Worm (Caenorhabditis elegans) whole organism, L4/young adult: ENCODE data around the gene tofu-6.

Experiments
- W03F9.2 ChIP-seq: fragments of 150-350 bp; optimal IDR thresholded peaks from 2 replicates; lab custom pipeline; 2014; ENCODE audit warnings: missing biosample characterization, missing genetic modification characterization
- dao-5 ChIP-seq: sonication (generic microtip); optimal IDR thresholded peaks from 2 replicates; lab custom pipeline; 2016; ENCODE audit warnings: missing genotype, missing genetic modification characterization, moderate library complexity, missing compliant biosample characterization
- him-1 ChIP-seq: sonication (generic microtip); optimal IDR thresholded peaks from 2 replicates; lab custom pipeline; 2016; ENCODE audit warnings: missing genotype, missing genetic modification reagents, missing genetic modification characterization, missing compliant biosample characterization

tofu-6 gene

DNA sequence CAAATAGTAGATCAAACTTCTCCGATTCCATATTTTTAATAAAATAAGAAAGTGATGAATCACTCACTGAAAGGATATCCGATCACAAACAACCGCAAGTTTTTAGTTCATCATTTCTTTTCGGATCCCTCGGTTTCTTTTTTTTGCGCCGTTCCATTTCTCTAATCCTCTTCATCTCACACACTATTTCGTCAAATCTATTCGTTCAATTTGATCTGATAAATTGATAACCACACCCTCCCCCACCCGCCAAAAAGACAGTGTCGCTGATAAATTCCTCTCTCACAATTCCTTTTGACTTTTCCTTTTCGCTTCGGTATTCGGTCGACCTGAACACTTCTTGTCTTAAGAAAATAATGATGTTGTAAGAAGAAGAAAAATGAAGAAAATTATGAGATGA, 38.5 kb downstream of the tofu-6 start:
- TF ChIP-seq him-1 (tag; lab: Kevin White, UChicago) (no peak), W03F9.2 (tag; lab: Kevin White, UChicago) (no peak), dao-5 (tag; lab: Kevin White, UChicago) (no peak)

ce11 chrII:5460911-5461310, 39.9 kb downstream of the tofu-6 start:
- TF ChIP-seq W03F9.2 (tag; lab: Kevin White, UChicago) (no peak), dao-5 (tag; lab: Kevin White, UChicago) (no peak), him-1 (tag; lab: Kevin White, UChicago) (no peak)

DNA sequence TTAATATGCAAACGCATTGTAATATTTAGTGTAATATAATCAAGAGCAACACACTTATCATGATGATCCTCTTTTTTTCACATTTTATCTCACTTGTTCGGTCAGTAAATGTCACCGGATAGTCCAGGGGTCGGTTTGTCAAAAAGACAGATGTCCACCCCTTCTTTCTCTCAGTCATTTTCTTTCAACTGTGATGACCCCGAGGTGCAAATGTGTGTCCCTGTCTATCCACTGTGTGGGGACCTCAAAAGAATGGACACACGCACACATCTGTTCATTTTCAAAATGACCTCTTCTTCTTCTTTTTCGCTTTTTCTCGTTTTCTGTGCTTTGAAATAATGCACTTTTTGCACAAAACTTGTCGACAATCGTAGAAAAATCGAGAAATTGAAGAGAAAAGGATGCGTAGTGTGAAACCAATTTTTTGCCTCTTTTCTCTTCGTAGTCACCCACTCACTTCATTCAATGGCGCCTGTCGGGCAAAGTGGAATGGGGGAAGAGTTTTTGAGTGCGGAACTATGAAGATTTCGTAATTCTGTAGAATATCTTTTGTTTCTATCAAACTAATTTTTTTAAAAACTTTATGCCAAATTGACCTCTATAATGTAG, 42.7 kb downstream of the tofu-6 start:
- no peak for TF ChIP-seq dao-5 (tag; lab: Kevin White, UChicago)
- no peak for TF ChIP-seq him-1 (tag; lab: Kevin White, UChicago)
- TF ChIP-seq W03F9.2 (tag; lab: Kevin White, UChicago) = no peak

DNA sequence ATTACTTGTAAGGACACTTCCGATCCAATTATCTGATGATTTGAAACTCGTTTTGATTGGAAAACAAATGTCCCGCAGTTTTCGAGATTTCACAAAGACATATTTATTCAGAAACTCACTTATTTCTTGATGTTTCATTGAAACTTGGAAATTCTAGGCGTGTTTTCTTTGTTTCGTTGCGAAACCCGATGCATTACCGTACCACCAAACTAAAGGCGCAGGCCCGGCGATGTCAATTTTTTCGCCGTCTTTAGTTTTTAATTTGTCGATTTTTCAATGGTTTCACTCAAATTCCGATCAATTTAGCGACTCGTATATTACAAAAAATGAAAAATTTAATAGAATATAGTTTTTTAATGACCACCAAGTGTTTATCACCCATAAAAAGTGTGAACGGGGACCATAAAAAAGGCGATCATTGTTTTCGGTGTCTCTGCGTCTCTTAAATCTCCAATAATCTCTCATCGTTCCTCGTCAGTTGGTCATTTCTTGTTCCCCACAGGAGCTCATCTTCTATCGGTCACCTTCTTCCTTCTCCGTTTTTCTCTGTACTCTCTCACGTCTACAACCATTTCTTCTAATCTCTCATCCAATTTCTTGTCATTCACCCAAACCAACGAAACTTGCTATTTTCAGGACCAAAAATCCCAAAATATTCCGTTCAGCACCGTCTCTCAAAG, 44.8 kb downstream of the tofu-6 start, which contains the start of gene clr-1:
Gene clr-1, plus strand, starts transcription at position 630 of the 680 bp plus-strand sequence.
- no peak for TF ChIP-seq W03F9.2 (tag; lab: Kevin White, UChicago)
- TF ChIP-seq dao-5 (tag; lab: Kevin White, UChicago) = no peak
- no peak for TF ChIP-seq him-1 (tag; lab: Kevin White, UChicago)
